Fruit fly (Drosophila melanogaster) Kc167 (cell line): ENCODE measurements around the gene zld.

Experiments used
- Myc ChIP-seq: fragments of >200 bp; optimal IDR thresholded peaks from 2 replicates; lab custom pipeline; 2017; ENCODE audit warnings: missing external identifiers
- Sin3A ChIP-seq: fragments of >200 bp; optimal IDR thresholded peaks from 2 replicates; lab custom pipeline; 2018; ENCODE audit warnings: missing external identifiers
- h ChIP-seq: fragments of >200 bp; optimal IDR thresholded peaks from 3 replicates; lab custom pipeline; 2018; ENCODE audit warnings: missing external identifiers
- insv ChIP-seq: fragments of >200 bp; optimal IDR thresholded peaks from 3 replicates; lab custom pipeline; 2018; ENCODE audit warnings: missing external identifiers
- psq ChIP-seq: fragments of >200 bp; optimal IDR thresholded peaks from 2 replicates; lab custom pipeline; 2017; ENCODE audit warnings: missing external identifiers
- ttk ChIP-seq: sonication (Bioruptor generic); optimal IDR thresholded peaks from 2 replicates; lab custom pipeline; 2017; ENCODE audit warnings: missing external identifiers

DNA sequence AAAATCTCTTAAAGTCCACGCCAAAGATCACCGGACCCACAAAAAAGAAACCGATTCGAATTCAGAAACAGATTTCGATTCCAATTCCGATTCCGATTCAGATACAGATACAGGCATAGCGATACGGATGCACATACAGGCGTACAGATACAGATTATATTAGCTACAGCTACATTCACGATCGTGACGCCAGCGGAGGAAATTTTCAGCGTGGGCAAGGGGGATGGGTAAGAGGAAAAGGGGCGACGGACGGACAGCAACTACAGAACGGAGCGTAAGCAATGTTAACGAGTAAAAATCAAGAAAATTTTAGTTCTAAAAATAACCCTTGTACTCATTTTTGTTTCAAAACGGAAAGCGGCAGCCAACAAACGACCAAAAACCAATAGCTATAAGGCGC is 66.3 kb downstream of the zld start:
- no peak for TF ChIP-seq psq (lab: Kevin White, UChicago)
- no peak for TF ChIP-seq insv (lab: Kevin White, UChicago)
- TF ChIP-seq Myc (lab: Kevin White, UChicago): no peak
- TF ChIP-seq ttk: no peak
- no peak for TF ChIP-seq h
- no peak for TF ChIP-seq Sin3A (lab: Kevin White, UChicago)
